Fruit fly (Drosophila melanogaster) whole organism, prepupa: ENCODE measurements around the gene FER.

Experiments used
- Blimp-1 ChIP-seq: fragments of 200-800 bp; sonication (Bioruptor generic); optimal IDR thresholded peaks from 3 replicates; lab custom pipeline; 2017; ENCODE audit warnings: missing biosample characterization, missing genetic modification characterization, mild to moderate bottlenecking, moderate library complexity, missing genetic modification reagents
- CG10631 ChIP-seq: fragments of 200-800 bp; sonication (Bioruptor generic); optimal IDR thresholded peaks from 2 replicates; lab custom pipeline; 2016; ENCODE audit warnings: missing biosample characterization, missing genetic modification characterization
- CG11294 ChIP-seq: fragments of 200-800 bp; sonication (Bioruptor generic); IDR thresholded peaks from 2 replicates; pipeline ENCODE4 v1.3.6; 2022; ENCODE audit warnings: missing biosample characterization, missing genetic modification characterization
- CG11762 ChIP-seq: fragments of 200-800 bp; sonication (Bioruptor generic); optimal IDR thresholded peaks from 3 replicates; lab custom pipeline; 2016; ENCODE audit warnings: missing biosample characterization, missing genetic modification characterization; ENCODE audit not compliant: insufficient read depth
- CG11902 ChIP-seq: fragments of 200-800 bp; sonication (Bioruptor generic); optimal IDR thresholded peaks from 3 replicates; lab custom pipeline; 2016; ENCODE audit warnings: missing biosample characterization, missing genetic modification characterization
- CG15336 ChIP-seq: fragments of 200-800 bp; sonication (Bioruptor generic); IDR thresholded peaks from 2 replicates; pipeline ENCODE4 v1.3.6; 2022; ENCODE audit warnings: missing biosample characterization, missing genetic modification characterization
- CG1621 ChIP-seq: fragments of 200-800 bp; sonication (Bioruptor generic); optimal IDR thresholded peaks from 3 replicates; lab custom pipeline; 2018; ENCODE audit warnings: missing biosample characterization, mild to moderate bottlenecking, missing genetic modification characterization
- CG16779 ChIP-seq: fragments of 200-800 bp; sonication (Bioruptor generic); optimal IDR thresholded peaks from 3 replicates; lab custom pipeline; 2017; ENCODE audit warnings: missing biosample characterization, mild to moderate bottlenecking, missing genetic modification characterization
- CG31627 ChIP-seq: fragments of 200-800 bp; sonication (Bioruptor generic); optimal IDR thresholded peaks from 3 replicates; lab custom pipeline; 2016; ENCODE audit warnings: missing biosample characterization, missing genetic modification characterization
- CG32006 ChIP-seq: fragments of 200-800 bp; sonication (Bioruptor generic); optimal IDR thresholded peaks from 3 replicates; lab custom pipeline; 2017; ENCODE audit warnings: missing biosample characterization, mild to moderate bottlenecking, missing genetic modification characterization
- CG3919 ChIP-seq: fragments of 200-800 bp; sonication (Bioruptor generic); optimal IDR thresholded peaks from 3 replicates; lab custom pipeline; 2016; ENCODE audit warnings: missing biosample characterization, missing genetic modification characterization
- CG4318 ChIP-seq: fragments of 200-800 bp; sonication (Bioruptor generic); optimal IDR thresholded peaks from 3 replicates; lab custom pipeline; 2017; ENCODE audit warnings: missing biosample characterization, mild to moderate bottlenecking, missing genetic modification characterization
- CG6163 ChIP-seq: fragments of 200-800 bp; sonication (Bioruptor generic); IDR thresholded peaks from 3 replicates; pipeline ENCODE4 v1.3.6; 2022; ENCODE audit warnings: missing biosample characterization, missing genetic modification characterization
- CG6276 ChIP-seq: fragments of 200-800 bp; sonication (Bioruptor generic); optimal IDR thresholded peaks from 2 replicates; lab custom pipeline; 2017; ENCODE audit warnings: missing biosample characterization, mild to moderate bottlenecking, missing genetic modification characterization
- CG6808 ChIP-seq: fragments of 200-800 bp; sonication (Bioruptor generic); optimal IDR thresholded peaks from 3 replicates; lab custom pipeline; 2017; ENCODE audit warnings: missing biosample characterization, missing genetic modification characterization, mild to moderate bottlenecking, moderate library complexity, missing genetic modification reagents
- CG6854 ChIP-seq: fragments of 200-800 bp; sonication (Bioruptor generic); optimal IDR thresholded peaks from 2 replicates; lab custom pipeline; 2017; ENCODE audit warnings: missing biosample characterization, mild to moderate bottlenecking, missing genetic modification characterization
- CG7368 ChIP-seq: fragments of 200-800 bp; sonication (Bioruptor generic); optimal IDR thresholded peaks from 3 replicates; lab custom pipeline; 2016; ENCODE audit warnings: missing biosample characterization, missing genetic modification characterization
- CG8119 ChIP-seq: fragments of 200-800 bp; sonication (Bioruptor generic); IDR thresholded peaks from 3 replicates; pipeline ENCODE4 v1.3.6; 2022; ENCODE audit warnings: missing biosample characterization, missing genetic modification characterization
- CG8319 ChIP-seq: fragments of 200-800 bp; sonication (Bioruptor generic); optimal IDR thresholded peaks from 3 replicates; lab custom pipeline; 2016; ENCODE audit warnings: missing biosample characterization, missing genetic modification characterization
- CG8632 ChIP-seq: fragments of 200-800 bp; sonication (Bioruptor generic); optimal IDR thresholded peaks from 3 replicates; lab custom pipeline; 2016; ENCODE audit warnings: missing biosample characterization, missing genetic modification characterization
- CG9139 ChIP-seq: fragments of 200-800 bp; sonication (Bioruptor generic); optimal IDR thresholded peaks from 3 replicates; lab custom pipeline; 2017; ENCODE audit warnings: missing biosample characterization, mild to moderate bottlenecking, missing genetic modification characterization
- Eip75B ChIP-seq: fragments of 200-800 bp; sonication (Bioruptor generic); optimal IDR thresholded peaks from 3 replicates; lab custom pipeline; 2016; ENCODE audit warnings: missing biosample characterization, missing genetic modification characterization
- Eip93F ChIP-seq: fragments of 200-800 bp; sonication (Bioruptor generic); optimal IDR thresholded peaks from 2 replicates; lab custom pipeline; 2016; ENCODE audit warnings: missing biosample characterization, mild to moderate bottlenecking, missing genetic modification characterization
- Ets21C ChIP-seq: fragments of 200-800 bp; sonication (Bioruptor generic); optimal IDR thresholded peaks from 3 replicates; lab custom pipeline; 2016; ENCODE audit warnings: missing biosample characterization, missing genetic modification characterization
- Ets96B ChIP-seq: fragments of 200-800 bp; optimal IDR thresholded peaks from 2 replicates; lab custom pipeline; 2019; ENCODE audit warnings: missing biosample characterization, mild to moderate bottlenecking, missing genetic modification characterization, moderate library complexity
- Gug ChIP-seq: fragments of 200-800 bp; sonication (Bioruptor generic); IDR thresholded peaks from 2 replicates; pipeline ENCODE4 v1.3.6; 2022; ENCODE audit warnings: missing biosample characterization, missing genetic modification characterization
- Hr38 ChIP-seq: sonication (Bioruptor generic); optimal IDR thresholded peaks from 2 replicates; lab custom pipeline; 2016; ENCODE audit warnings: missing biosample characterization, missing genetic modification characterization
- Hr39 ChIP-seq: fragments of 200-800 bp; sonication (Bioruptor generic); optimal IDR thresholded peaks from 2 replicates; lab custom pipeline; 2016; ENCODE audit warnings: missing biosample characterization, missing genetic modification characterization
- Lpt ChIP-seq: fragments of 200-800 bp; sonication (Bioruptor generic); optimal IDR thresholded peaks from 3 replicates; lab custom pipeline; 2016; ENCODE audit warnings: missing biosample characterization, missing genetic modification characterization
- Met ChIP-seq: fragments of 200-800 bp; sonication (Bioruptor generic); optimal IDR thresholded peaks from 3 replicates; lab custom pipeline; 2016; ENCODE audit warnings: missing biosample characterization, missing genetic modification characterization
- Smox ChIP-seq: fragments of 200-800 bp; sonication (Bioruptor generic); optimal IDR thresholded peaks from 3 replicates; lab custom pipeline; 2016; ENCODE audit warnings: missing biosample characterization, missing genetic modification characterization
- Sox102F ChIP-seq: fragments of 200-800 bp; sonication (Bioruptor generic); optimal IDR thresholded peaks from 2 replicates; lab custom pipeline; 2016; ENCODE audit warnings: missing biosample characterization, mild to moderate bottlenecking, missing genetic modification characterization
- Sox15 ChIP-seq: fragments of 200-800 bp; sonication (Bioruptor generic); optimal IDR thresholded peaks from 3 replicates; lab custom pipeline; 2016; ENCODE audit warnings: missing biosample characterization, missing genetic modification characterization
- acj6 ChIP-seq: fragments of 200-800 bp; sonication (Bioruptor generic); optimal IDR thresholded peaks from 3 replicates; lab custom pipeline; 2016; ENCODE audit warnings: missing biosample characterization, missing genetic modification characterization
- dsx ChIP-seq: fragments of 200-800 bp; optimal IDR thresholded peaks from 3 replicates; lab custom pipeline; 2019; ENCODE audit warnings: missing biosample characterization, mild to moderate bottlenecking, missing genetic modification characterization, moderate library complexity; ENCODE audit not compliant: poor library complexity, severe bottlenecking
- fd59A ChIP-seq: fragments of 200-800 bp; sonication (Bioruptor generic); optimal IDR thresholded peaks from 2 replicates; lab custom pipeline; 2017; ENCODE audit warnings: missing biosample characterization, mild to moderate bottlenecking, missing genetic modification characterization, missing genetic modification reagents
- fd85E ChIP-seq: fragments of 200-800 bp; sonication (Bioruptor generic); optimal IDR thresholded peaks from 3 replicates; lab custom pipeline; 2016; ENCODE audit warnings: missing biosample characterization, missing genetic modification characterization
- fkh ChIP-seq: fragments of 200-800 bp; sonication (Bioruptor generic); optimal IDR thresholded peaks from 3 replicates; lab custom pipeline; 2017; ENCODE audit warnings: missing biosample characterization, mild to moderate bottlenecking, missing genetic modification characterization, moderate library complexity
- lz ChIP-seq: fragments of 200-800 bp; sonication (Bioruptor generic); optimal IDR thresholded peaks from 3 replicates; lab custom pipeline; 2016; ENCODE audit warnings: missing biosample characterization, missing genetic modification characterization
- net ChIP-seq: fragments of 200-800 bp; sonication (Bioruptor generic); optimal IDR thresholded peaks from 3 replicates; lab custom pipeline; 2016; ENCODE audit warnings: missing biosample characterization, missing genetic modification characterization
- spab ChIP-seq: fragments of 200-800 bp; sonication (Bioruptor generic); optimal IDR thresholded peaks from 2 replicates; lab custom pipeline; 2017; ENCODE audit warnings: missing biosample characterization, mild to moderate bottlenecking, missing genetic modification characterization, missing genetic modification reagents
- ss ChIP-seq, 2 experiments: fragments of 200-800 bp; sonication (Bioruptor generic); optimal IDR thresholded peaks; 2 replicates in 1 of 2; 3 replicates in 1 of 2; lab custom pipeline; 2017 to 2018; ENCODE audit warnings: mild to moderate bottlenecking in 2 of 2, missing biosample characterization in 2 of 2, missing genetic modification characterization in 2 of 2, moderate library complexity in 1 of 2
- vri ChIP-seq: fragments of 200-800 bp; sonication (Bioruptor generic); optimal IDR thresholded peaks from 3 replicates; lab custom pipeline; 2016; ENCODE audit warnings: missing biosample characterization, mild to moderate bottlenecking, missing genetic modification characterization

FER gene

DNA sequence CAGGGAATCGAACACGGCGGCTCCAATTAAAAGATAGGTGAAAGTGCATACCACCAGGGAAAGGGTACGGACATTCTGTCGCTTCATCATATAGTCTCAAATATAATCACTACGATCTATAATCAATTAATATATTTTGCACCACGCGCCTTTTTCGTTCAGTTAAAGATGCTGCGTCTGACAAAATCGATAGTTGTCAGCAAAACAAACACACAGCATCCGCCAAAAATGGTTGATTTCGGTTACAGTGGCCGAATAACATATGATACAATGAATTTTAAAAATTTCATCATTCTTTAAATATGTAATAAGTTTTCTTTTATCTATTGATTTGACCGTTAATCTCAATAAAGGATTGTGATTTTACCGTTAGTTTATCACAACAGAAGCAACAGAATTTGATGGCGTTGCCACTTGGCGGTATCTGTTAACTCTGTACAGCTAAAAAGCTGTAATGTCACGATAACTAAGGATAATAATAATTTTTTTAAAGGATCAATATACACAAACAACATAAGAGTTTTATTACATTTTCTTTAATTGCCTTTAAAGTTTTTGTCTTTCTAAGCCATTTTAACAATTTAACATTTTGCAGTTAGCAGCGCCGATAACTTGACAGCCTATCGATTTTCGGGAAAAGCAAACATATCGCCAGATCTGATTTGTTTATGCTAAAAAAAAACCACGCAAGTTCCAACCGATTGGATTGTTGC lies 17.7 kb upstream of the FER start, which contains the start of the genes Task7 and alpha-Man-IIa:
TSS of gene Task7 (minus strand) at position 366 of the 713 bp plus-strand sequence.
TSS of gene alpha-Man-IIa (plus strand) at position 621 of the 713 bp plus-strand sequence.
- TF ChIP-seq CG32006 (GFP tag; lab: Kevin White, UChicago) (no peak), fkh (peak; percentile 68), Eip93F (GFP tag; lab: Kevin White, UChicago) (peak; percentile 12)

DNA sequence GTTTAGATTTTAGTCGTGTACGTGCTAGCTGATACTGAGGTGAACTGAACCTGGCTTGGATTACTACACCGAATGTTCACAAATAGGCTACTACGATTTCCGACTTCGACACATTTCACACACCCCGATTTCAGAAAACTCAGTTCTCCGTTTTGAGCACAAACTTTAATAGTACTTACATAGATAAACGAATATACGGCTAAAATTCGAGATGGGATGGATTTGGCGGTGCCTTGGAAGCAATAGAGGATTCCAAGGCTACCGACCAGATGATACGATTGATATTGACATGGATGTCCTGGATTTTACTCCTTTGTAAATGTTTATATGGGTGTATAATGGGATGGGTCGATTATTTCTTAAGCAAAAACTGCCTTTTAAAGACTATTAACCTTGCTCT lies 15.8 kb upstream of the FER start, which contains the start of gene betaTub85D:
TSS of gene betaTub85D (minus strand) at position 101 of the 400 bp plus-strand sequence.
- TF ChIP-seq CG8319 (GFP tag; lab: Kevin White, UChicago) (no peak), vri (no peak), CG3919 (GFP tag; lab: Kevin White, UChicago) (no peak), Eip93F (GFP tag; lab: Kevin White, UChicago) (no peak), Gug (GFP tag; lab: Robert Waterston, UW) (no peak), fkh (no peak), CG31627 (GFP tag; lab: Kevin White, UChicago) (no peak), Sox102F (no peak), acj6 (GFP tag; lab: Kevin White, UChicago) (no peak), CG15336 (no peak)

DNA sequence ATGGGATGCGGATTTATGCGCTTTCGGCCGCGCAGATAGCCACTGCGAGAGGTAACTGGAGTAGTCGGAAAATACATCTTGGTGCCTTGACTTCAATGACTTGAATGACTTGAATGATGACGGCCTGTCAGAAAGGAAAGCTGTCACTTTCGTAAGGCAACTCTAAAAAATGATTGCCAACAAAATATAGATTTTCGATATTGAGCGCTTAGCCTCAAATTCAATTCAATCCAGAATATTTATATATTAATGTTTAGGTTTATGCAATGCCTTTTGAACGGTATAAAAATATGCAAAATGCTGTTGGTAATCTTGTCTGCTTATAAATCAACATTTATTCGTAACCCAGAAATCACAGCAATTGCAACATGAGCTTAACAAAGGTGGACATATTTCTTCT lies 13.7 kb upstream of the FER start, which contains the start of gene CG44261:
TSS of gene CG44261 (minus strand) at position 101 of the 400 bp plus-strand sequence.
- TF ChIP-seq CG6276 (no peak), fd85E (no peak), Smox (GFP tag; lab: Kevin White, UChicago) (no peak), spab (no peak), Sox15 (GFP tag; lab: Kevin White, UChicago) (no peak), Ets21C (GFP tag; lab: Kevin White, UChicago) (no peak)

DNA sequence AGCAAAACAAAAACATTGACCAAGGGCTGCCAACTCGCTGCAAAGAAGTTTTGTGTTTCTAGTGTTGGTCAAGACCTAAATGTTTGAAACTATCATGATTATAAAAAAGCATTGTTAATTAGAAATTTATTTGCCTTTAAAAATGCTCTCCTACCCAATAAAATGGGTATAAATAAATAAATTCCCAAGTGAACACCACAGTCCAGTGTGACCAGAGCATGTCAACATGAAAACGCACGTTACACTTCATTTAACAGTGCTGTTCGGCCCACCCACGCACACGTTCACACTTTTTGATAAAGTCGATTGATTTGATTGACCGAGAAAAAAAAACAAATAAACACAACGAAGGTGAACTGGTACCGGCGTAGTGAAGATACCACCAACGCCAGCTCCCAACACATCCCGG lies 9.8 kb upstream of the FER start, which contains the start of the genes CG9356, BBIP1 and CG8135:
TSS of gene CG9356 (minus strand) at position 166 of the 409 bp plus-strand sequence.
TSS of gene BBIP1 (plus strand) at position 282 of the 409 bp plus-strand sequence.
TSS of gene CG8135 (plus strand) at position 282 of the 409 bp plus-strand sequence.
- TF ChIP-seq CG8632 (GFP tag; lab: Kevin White, UChicago) (no peak), CG6854 (GFP tag; lab: Kevin White, UChicago) (no peak), Blimp-1 (GFP tag; lab: Kevin White, UChicago) (no peak), Met (GFP tag; lab: Kevin White, UChicago) (no peak), CG16779 (tag; lab: Kevin White, UChicago) (no peak), CG6808 (GFP tag; lab: Kevin White, UChicago) (no peak), Hr39 (GFP tag; lab: Kevin White, UChicago) (no peak), Eip75B (GFP tag; lab: Kevin White, UChicago) (no peak), Ets96B (no peak), CG11902 (GFP tag; lab: Kevin White, UChicago) (peak; percentile 14), CG4318 (GFP tag; lab: Kevin White, UChicago) (no peak), CG3919 (GFP tag; lab: Kevin White, UChicago) (no peak), Hr38 (GFP tag; lab: Kevin White, UChicago) (no peak), CG6163 (GFP tag; lab: Robert Waterston, UW) (peak; percentile 61; the same call in 2 of the 3 replicates), Lpt (GFP tag; lab: Kevin White, UChicago) (peak; percentile 3), Sox102F (no peak), CG8319 (GFP tag; lab: Kevin White, UChicago) (peak; percentile 53), lz (GFP tag; lab: Kevin White, UChicago) (peak; percentile 79), Ets21C (GFP tag; lab: Kevin White, UChicago) (no peak), dsx (GFP tag; lab: Kevin White, UChicago) (no peak), CG11762 (peak; percentile 54), CG8119 (GFP tag; lab: Robert Waterston, UW) (no peak), Gug (GFP tag; lab: Robert Waterston, UW) (peak; percentile 52), fd59A (no peak), CG10631 (GFP tag; lab: Kevin White, UChicago) (no peak), acj6 (GFP tag; lab: Kevin White, UChicago) (peak; percentile 74), CG1621 (tag; lab: Kevin White, UChicago) (no peak), CG11294 (GFP tag; lab: Robert Waterston, UW) (0 out of 2 replicates have a peak, but pooled peaks have one; percentile 17), CG7368 (GFP tag; lab: Kevin White, UChicago) (no peak), fkh (no peak), CG6276 (no peak), ss (GFP tag; optimal IDR thresholded peaks at IDR 0.05; lab: Kevin White, UChicago) (no peak), Smox (GFP tag; lab: Kevin White, UChicago) (no peak), net (GFP tag; lab: Kevin White, UChicago) (no peak), CG9139 (GFP tag; lab: Kevin White, UChicago) (no peak)
